Worm (Caenorhabditis elegans): ENCODE data around the gene Y57G11B.6.

The Y57G11B.6 gene

ce11 chrIV:14576471-14576870, 21.8 kb upstream of the Y57G11B.6 start (continued):
- 0 out of 2 replicates have a peak, but pooled peaks have one; percentile 10 for TF ChIP-seq madf-9 (GFP tag; conservative IDR thresholded peaks at IDR 0.05)
- no peak for TF ChIP-seq dmd-9 (GFP tag; IDR thresholded peaks at IDR 0.05)
- TF ChIP-seq ztf-11 (tag; optimal IDR thresholded peaks at IDR 0.05): no peak
- TF ChIP-seq fkh-10 (GFP tag; optimal IDR thresholded peaks at IDR 0.05): no peak
- no peak for TF ChIP-seq mdl-1 (tag; optimal IDR thresholded peaks at IDR 0.05)
- no peak for TF ChIP-seq mep-1 (tag; optimal IDR thresholded peaks at IDR 0.05)
- TF ChIP-seq daf-12 (tag; optimal IDR thresholded peaks at IDR 0.05): no peak
- TF ChIP-seq ces-1 (GFP tag; optimal IDR thresholded peaks at IDR 0.05): no peak
- peak; percentile 71 for TF ChIP-seq nhr-111 (GFP tag; optimal IDR thresholded peaks at IDR 0.05)
- TF ChIP-seq D1046.2 (GFP tag; IDR thresholded peaks at IDR 0.05): no peak
- no peak for TF ChIP-seq nhr-42 (GFP tag; IDR thresholded peaks at IDR 0.05)
- TF ChIP-seq Y75B8A.6 (GFP tag; IDR thresholded peaks at IDR 0.05): peak; percentile 78; the same call in 1 of the 2 replicates
- TF ChIP-seq lin-38 (GFP tag; IDR thresholded peaks at IDR 0.05): no peak
- no peak; the same call in 1 of the 2 replicates for TF ChIP-seq vab-7 (GFP tag; IDR thresholded peaks at IDR 0.05)
- TF ChIP-seq mxl-3 (GFP tag; optimal IDR thresholded peaks at IDR 0.05): no peak
- TF ChIP-seq F10B5.3 (tag; optimal IDR thresholded peaks at IDR 0.05): no peak
- no peak for TF ChIP-seq nhr-11 (tag; optimal IDR thresholded peaks at IDR 0.05)
- peak; percentile 78 for TF ChIP-seq ceh-44 (GFP tag; IDR thresholded peaks at IDR 0.05)
- TF ChIP-seq spr-1 (tag; optimal IDR thresholded peaks at IDR 0.05): peak; percentile 40
- TF ChIP-seq lim-7 (GFP tag; IDR thresholded peaks at IDR 0.05): no peak; the same call in 1 of the 2 replicates
- TF ChIP-seq set-16 (GFP tag; IDR thresholded peaks at IDR 0.05): no peak
- no peak for TF ChIP-seq ceh-28 (tag; optimal IDR thresholded peaks at IDR 0.05)
- no peak for TF ChIP-seq mxl-2 (GFP tag; conservative IDR thresholded peaks at IDR 0.05)
- TF ChIP-seq T26A8.4 (GFP tag; IDR thresholded peaks at IDR 0.05): no peak
- no peak for TF ChIP-seq tag-97 (GFP tag; IDR thresholded peaks at IDR 0.05)
- no peak; the same call in 1 of the 2 replicates for TF ChIP-seq lin-1 (GFP tag; IDR thresholded peaks at IDR 0.05)
- TF ChIP-seq F49E8.2 (tag; optimal IDR thresholded peaks at IDR 0.05; ENCODE audit: borderline replicate concordance): peak; percentile 25
- TF ChIP-seq lin-39 (tag; optimal IDR thresholded peaks at IDR 0.05): no peak
- no peak for TF ChIP-seq daf-19 (GFP tag; conservative IDR thresholded peaks at IDR 0.05)
- TF ChIP-seq lsy-2 (tag; optimal IDR thresholded peaks at IDR 0.05): no peak
- TF ChIP-seq ceh-62 (tag; optimal IDR thresholded peaks at IDR 0.05): no peak
- TF ChIP-seq php-3 (GFP tag; IDR thresholded peaks at IDR 0.05): no peak; the same call in 1 of the 2 replicates
- peak; percentile 28 for TF ChIP-seq gei-8 (GFP tag; optimal IDR thresholded peaks at IDR 0.05)
- TF ChIP-seq saeg-2 (GFP tag; IDR thresholded peaks at IDR 0.05): no peak
- no peak for TF ChIP-seq nhr-77 (tag; optimal IDR thresholded peaks at IDR 0.05)
- peak; percentile 75; the same call in 1 of the 2 replicates for TF ChIP-seq Y105C5A.15 (GFP tag; IDR thresholded peaks at IDR 0.05)
- TF ChIP-seq ceh-20 (GFP tag; IDR thresholded peaks at IDR 0.05): no peak
- no peak for TF ChIP-seq unc-62 (GFP tag; optimal IDR thresholded peaks at IDR 0.05 in 1 of 2)
- TF ChIP-seq unc-62 (tag; optimal IDR thresholded peaks at IDR 0.05): no peak
- TF ChIP-seq lir-3 (tag; optimal IDR thresholded peaks at IDR 0.05): peak; percentile 51
- TF ChIP-seq Y5F2A.4 (GFP tag; optimal IDR thresholded peaks at IDR 0.05): no peak
- no peak; the same call in 1 of the 2 replicates for TF ChIP-seq F26F4.8 (GFP tag; conservative IDR thresholded peaks at IDR 0.05)
- no peak for TF ChIP-seq nhr-25 (tag; optimal IDR thresholded peaks at IDR 0.05; ENCODE audit: borderline replicate concordance, insufficient read depth)
- TF ChIP-seq pha-4 (GFP tag; IDR thresholded peaks at IDR 0.05): peak; percentile 82
- TF ChIP-seq pha-4 (tag; optimal IDR thresholded peaks at IDR 0.05): no peak
- TF ChIP-seq F44E2.7 (GFP tag; IDR thresholded peaks at IDR 0.05): no peak
- peak; percentile 29 for TF ChIP-seq T20F7.1 (GFP tag; optimal IDR thresholded peaks at IDR 0.05)
- TF ChIP-seq unc-130 (GFP tag; optimal IDR thresholded peaks at IDR 0.05): peak; percentile 42
- no peak for TF ChIP-seq zag-1 (tag; optimal IDR thresholded peaks at IDR 0.05)
- no peak for TF ChIP-seq jun-1 (tag; optimal IDR thresholded peaks at IDR 0.05)
- no peak for TF ChIP-seq sdz-12 (GFP tag; optimal IDR thresholded peaks at IDR 0.05)
- peak; percentile 5 for TF ChIP-seq zip-2 (tag; optimal IDR thresholded peaks at IDR 0.05)

Data from whole organism, L4 larva.